Worm (Caenorhabditis elegans): ENCODE measurements around the gene F07C4.6.

- TF ChIP-seq aly-2 (tag; optimal IDR thresholded peaks at IDR 0.05) (no peak), snpc-4 (tag; optimal IDR thresholded peaks at IDR 0.05) (no peak), mdl-1 (tag; optimal IDR thresholded peaks at IDR 0.05) (no peak), nhr-84 (tag; optimal IDR thresholded peaks at IDR 0.05) (no peak), ceh-82 (tag; optimal IDR thresholded peaks at IDR 0.05) (no peak), C16A3.4 (tag; optimal IDR thresholded peaks at IDR 0.05) (no peak), pqm-1 (tag; optimal IDR thresholded peaks at IDR 0.05) (no peak), nhr-76 (tag; optimal IDR thresholded peaks at IDR 0.05) (no peak), nhr-28 (tag; optimal IDR thresholded peaks at IDR 0.05) (no peak), tbx-2 (tag; optimal IDR thresholded peaks at IDR 0.05) (no peak)
These were observed 4.6 kb upstream of the F07C4.6 start, which contains the start of gene C50E3.12 for ce11 chrV:7622011-7622465.

All from whole organism, L1 larva.